Worm (Caenorhabditis elegans): ENCODE data around the gene crn-3.

Gene crn-3

ce11 chrII:10547803-10548693 is 39.8 kb upstream of the crn-3 start (continued):
- TF ChIP-seq snpc-1.3 (tag; optimal IDR thresholded peaks at IDR 0.05; ENCODE audit: insufficient read depth) (no peak), zfh-2 (GFP tag; conservative IDR thresholded peaks at IDR 0.05) (no peak), cebp-1 (GFP tag; IDR thresholded peaks at IDR 0.05) (no peak), cebp-1 (tag; optimal IDR thresholded peaks at IDR 0.05) (peak; percentile 6), B0336.3 (GFP tag; IDR thresholded peaks at IDR 0.05) (0 out of 2 replicates have a peak, but pooled peaks have one; percentile 3), Y95B8A.8 (GFP tag; IDR thresholded peaks at IDR 0.05) (0 out of 2 replicates have a peak, but pooled peaks have one; percentile 8), hmg-1.2 (GFP tag; IDR thresholded peaks at IDR 0.05) (peak; percentile 24; the same call in 1 of the 2 replicates), die-1 (tag; optimal IDR thresholded peaks at IDR 0.05) (no peak), ztf-28 (GFP tag; IDR thresholded peaks at IDR 0.05) (0 out of 2 replicates have a peak, but pooled peaks have one; percentile 23), xnd-1 (tag; optimal IDR thresholded peaks at IDR 0.05) (no peak), ZK185.1 (tag; optimal IDR thresholded peaks at IDR 0.05; ENCODE audit: poor library complexity, severe bottlenecking) (peak; percentile 31), ekl-4 (GFP tag; IDR thresholded peaks at IDR 0.05) (no peak)

DNA sequence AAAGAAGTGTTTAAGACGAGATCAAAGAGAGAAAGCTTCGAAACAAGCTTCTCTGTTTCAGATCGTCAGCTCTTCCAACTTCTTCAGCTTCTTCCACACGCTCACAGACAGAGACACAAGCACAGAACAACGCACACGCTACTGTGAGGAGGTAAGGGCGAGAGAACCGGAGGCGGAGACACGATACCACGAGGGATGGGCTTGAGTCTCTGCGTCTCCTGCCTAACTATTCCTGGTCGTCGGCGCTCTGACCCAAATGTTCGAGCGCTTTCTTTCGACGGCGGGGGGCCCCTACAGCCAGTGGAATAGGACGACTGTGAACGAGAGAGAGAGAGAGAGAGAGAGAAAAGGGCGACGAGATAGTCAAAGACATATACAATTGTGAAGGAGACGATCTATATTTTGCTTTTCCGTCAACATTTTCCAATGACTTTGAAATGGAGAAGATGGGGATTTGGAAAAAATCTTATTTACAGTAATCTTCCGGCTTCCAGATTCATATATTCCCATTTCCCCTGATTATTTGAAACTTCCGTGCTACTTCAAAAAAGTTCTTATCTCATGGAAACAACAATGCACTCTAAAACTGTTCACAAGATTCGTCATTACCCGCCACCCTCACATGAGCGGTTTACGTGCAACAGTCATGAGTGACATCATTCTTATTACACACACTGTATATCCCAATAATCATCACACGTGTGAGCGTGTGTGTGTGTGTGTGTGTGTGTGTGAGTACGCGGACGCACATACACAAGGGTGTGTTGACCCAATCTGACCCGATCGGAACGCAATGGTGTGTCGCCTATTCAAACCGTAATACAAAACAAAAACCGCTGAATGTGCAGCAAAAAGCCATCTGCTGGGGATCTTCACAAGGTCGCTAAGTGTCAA is 38.8 kb upstream of the crn-3 start:
- TF ChIP-seq unc-62 (GFP tag; optimal IDR thresholded peaks at IDR 0.05): no peak
- TF ChIP-seq tbp1 (GFP tag; optimal IDR thresholded peaks at IDR 0.05): peak; percentile 30
- no peak for TF ChIP-seq ceh-40 (GFP tag; IDR thresholded peaks at IDR 0.05)
- peak; percentile 24 for TF ChIP-seq ets-4 (GFP tag; optimal IDR thresholded peaks at IDR 0.05)
- TF ChIP-seq Y53F4B.3 (GFP tag; IDR thresholded peaks at IDR 0.05): no peak
- no peak for TF ChIP-seq ceh-58 (GFP tag; IDR thresholded peaks at IDR 0.05)
- TF ChIP-seq sea-2 (GFP tag; IDR thresholded peaks at IDR 0.05): no peak; the same call in 1 of the 2 replicates
- TF ChIP-seq B0336.3 (GFP tag; IDR thresholded peaks at IDR 0.05): peak; percentile 37; the same call in 1 of the 2 replicates
- peak; percentile 55; the same call in 1 of the 2 replicates for TF ChIP-seq nfyb-1 (GFP tag; IDR thresholded peaks at IDR 0.05)
- TF ChIP-seq snpc-1.3 (tag; optimal IDR thresholded peaks at IDR 0.05; ENCODE audit: insufficient read depth): no peak
- TF ChIP-seq F55B11.4 (tag; optimal IDR thresholded peaks at IDR 0.05; ENCODE audit: borderline replicate concordance, insufficient read depth): no peak
- TF ChIP-seq aptf-2 (GFP tag; conservative IDR thresholded peaks at IDR 0.05): no peak
- TF ChIP-seq cebp-2 (GFP tag; IDR thresholded peaks at IDR 0.05): no peak
- TF ChIP-seq rec-8 (tag; optimal IDR thresholded peaks at IDR 0.05): no peak
- TF ChIP-seq snpc-1.1 (tag; optimal IDR thresholded peaks at IDR 0.05; ENCODE audit: insufficient read depth): no peak
- peak; percentile 65 for TF ChIP-seq lin-54 (GFP tag; optimal IDR thresholded peaks at IDR 0.05)
- no peak for TF ChIP-seq lsl-1 (GFP tag; optimal IDR thresholded peaks at IDR 0.05)
- TF ChIP-seq F22D6.2 (tag; optimal IDR thresholded peaks at IDR 0.05): no peak
- no peak for TF ChIP-seq lag-1 (GFP tag; IDR thresholded peaks at IDR 0.05)
- no peak for TF ChIP-seq F23B12.7 (tag; optimal IDR thresholded peaks at IDR 0.05; ENCODE audit: insufficient read depth)
- peak; percentile 77 for TF ChIP-seq ZK185.1 (tag; optimal IDR thresholded peaks at IDR 0.05; ENCODE audit: poor library complexity, severe bottlenecking)
- TF ChIP-seq fkh-3 (tag; optimal IDR thresholded peaks at IDR 0.05): no peak
- TF ChIP-seq ztf-6 (GFP tag; IDR thresholded peaks at IDR 0.05): peak; percentile 69; the same call in 1 of the 2 replicates
- TF ChIP-seq hmg-1.2 (GFP tag; IDR thresholded peaks at IDR 0.05): peak; percentile 65
- TF ChIP-seq ceh-79 (tag; optimal IDR thresholded peaks at IDR 0.05): no peak
- TF ChIP-seq C06A6.2 (GFP tag; conservative IDR thresholded peaks at IDR 0.05): peak; percentile 54; the same call in 1 of the 2 replicates
- TF ChIP-seq sptf-2 (GFP tag; optimal IDR thresholded peaks at IDR 0.05): no peak
- TF ChIP-seq hsf-1 (GFP tag; IDR thresholded peaks at IDR 0.05): peak; percentile 92
- no peak for TF ChIP-seq bed-2 (GFP tag; IDR thresholded peaks at IDR 0.05)
- no peak for TF ChIP-seq hlh-26 (GFP tag; conservative IDR thresholded peaks at IDR 0.05)
- TF ChIP-seq ztf-26 (tag; optimal IDR thresholded peaks at IDR 0.05): no peak
- no peak for TF ChIP-seq lsy-27 (tag; optimal IDR thresholded peaks at IDR 0.05; ENCODE audit: borderline replicate concordance, insufficient read depth)
- TF ChIP-seq ceh-27 (GFP tag; optimal IDR thresholded peaks at IDR 0.05): peak; percentile 83
